Worm (Caenorhabditis elegans) whole organism, L2 larva: ENCODE results near the gene F52B11.5.

Experiments used
- aly-2 ChIP-seq: fragments of 150-350 bp; optimal IDR thresholded peaks from 2 replicates; lab custom pipeline; 2014; ENCODE audit warnings: missing biosample characterization, missing genetic modification characterization
- ama-1 ChIP-seq: fragments of 150-350 bp; optimal IDR thresholded peaks from 2 replicates; lab custom pipeline; 2018; ENCODE audit warnings: inconsistent platforms
- nhr-12 ChIP-seq: fragments of 150-350 bp; optimal IDR thresholded peaks from 2 replicates; lab custom pipeline; 2014; ENCODE audit warnings: missing biosample characterization, missing genetic modification characterization
- nhr-237 ChIP-seq: fragments of 150-350 bp; optimal IDR thresholded peaks from 2 replicates; lab custom pipeline; 2014; ENCODE audit warnings: missing biosample characterization, missing genetic modification characterization
- nhr-77 ChIP-seq: fragments of 150-350 bp; optimal IDR thresholded peaks from 2 replicates; lab custom pipeline; 2014; ENCODE audit warnings: missing biosample characterization, missing genetic modification characterization
- unc-39 ChIP-seq: fragments of 150-350 bp; optimal IDR thresholded peaks from 2 replicates; lab custom pipeline; 2014; ENCODE audit warnings: missing biosample characterization, missing genetic modification characterization

DNA sequence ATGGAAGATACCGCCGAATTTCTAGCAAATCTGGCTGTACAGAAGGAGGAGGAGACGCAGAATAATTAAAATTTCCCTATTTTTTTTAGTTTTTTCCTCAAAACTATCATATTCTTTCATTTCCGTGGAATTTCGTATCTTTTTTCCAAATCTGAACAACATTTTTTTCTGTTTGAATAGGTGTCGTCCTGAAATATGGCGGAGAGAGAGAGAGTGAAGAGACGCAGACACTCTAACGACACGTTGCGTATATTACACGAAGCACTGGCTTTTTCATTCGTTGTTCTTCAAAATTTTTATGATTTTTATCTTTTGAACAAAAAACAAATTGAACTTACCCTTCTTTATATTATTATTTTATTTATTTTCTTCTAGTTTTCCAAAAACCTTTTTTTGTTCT is 20.1 kb downstream of the F52B11.5 start:
- TF ChIP-seq nhr-77 (no peak), nhr-12 (tag; lab: Kevin White, UChicago) (no peak), aly-2 (tag; lab: Kevin White, UChicago) (no peak), ama-1 (lab: Kevin White, UChicago) (no peak), unc-39 (no peak), nhr-237 (no peak)
